Fruit fly (Drosophila melanogaster) S2 (cell line): ENCODE results near the gene CG9166.

Experiments used
- CG8478 ChIP-seq: fragments of >200 bp; optimal IDR thresholded peaks from 2 replicates; lab custom pipeline; 2018
- CTCF ChIP-seq, 2 experiments: fragments of >200 bp; optimal IDR thresholded peaks; 2 replicates each; lab custom pipeline; 2018

dm6 chr3L:1322706-1323105 is 28.2 kb upstream of the CG9166 start, which contains the start of gene CG9184:
- no peak for TF ChIP-seq CG8478 (lab: Kevin White, UChicago)
- TF ChIP-seq CTCF (optimal IDR thresholded peaks at IDR 0.05; lab: Kevin White, UChicago), result no peak
